Worm (Caenorhabditis elegans) whole organism, mixed stage, embryonic: ENCODE results near the gene T05H10.8.

Experiments used
- blmp-1 ChIP-seq: fragments of 150-350 bp; optimal IDR thresholded peaks from 2 replicates; lab custom pipeline; 2014; ENCODE audit warnings: missing biosample characterization, missing genetic modification characterization
- snpc-4 ChIP-seq: fragments of 150-350 bp; optimal IDR thresholded peaks from 2 replicates; lab custom pipeline; 2014; ENCODE audit warnings: missing biosample characterization, missing genetic modification characterization
- unc-62 ChIP-seq: fragments of 150-350 bp; optimal IDR thresholded peaks from 2 replicates; lab custom pipeline; 2014; ENCODE audit warnings: missing biosample characterization, missing genetic modification reagents, missing genetic modification characterization

ce11 chrII:8104998-8105397, 46.1 kb downstream of the T05H10.8 start, which contains the start of gene sfxn-5:
- TF ChIP-seq snpc-4 (tag; lab: Kevin White, UChicago) (no peak), unc-62 (GFP tag; lab: Kevin White, UChicago) (peak; percentile 4), blmp-1 (tag; lab: Kevin White, UChicago) (no peak)
